4 fruit fly cellular contexts compared by ENCODE assay signal in the genomic region with DNA sequence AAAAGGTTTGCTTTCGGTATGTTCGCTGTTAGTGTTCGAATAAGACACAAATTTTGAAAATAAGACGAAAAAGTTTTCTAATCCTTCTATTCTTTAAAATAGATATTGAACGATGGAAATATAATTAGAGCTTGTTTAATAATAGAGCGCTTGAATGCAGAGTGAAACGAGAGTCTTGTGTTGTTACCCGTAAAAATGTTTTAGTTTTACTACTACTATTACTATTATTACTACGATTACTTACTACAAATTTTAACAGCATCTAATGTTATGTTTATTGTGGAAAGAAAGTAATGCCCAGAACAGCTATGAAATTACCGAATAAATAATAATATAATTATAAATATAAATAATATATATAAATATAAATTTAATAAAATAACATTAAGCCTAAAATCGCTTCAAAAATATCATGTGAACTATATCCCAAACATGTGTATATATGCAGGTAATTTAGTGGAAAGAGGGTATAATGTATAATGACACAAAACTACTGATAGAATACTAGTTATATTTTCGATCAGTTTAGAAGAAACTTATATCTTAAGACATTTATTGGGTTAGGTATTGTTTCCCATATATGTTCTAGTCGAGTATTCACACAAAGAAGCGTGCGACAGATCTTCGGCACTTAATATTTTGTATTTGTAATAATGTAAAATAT.
TF ChIP-seq lines count a peak whose summit lies in the region.

TSS of gene CG33941 (plus strand) at position 522 of the 664 bp plus-strand sequence.

- TF ChIP-seq CTCF in whole organism, embryonic (GFP tag; optimal IDR thresholded peaks at IDR 0.05; lab: Kevin White, UChicago): no peak

TF ChIP-seq in whole organism, adult, 20 proteins besides CTCF, POLR2A, EP300 and RAD21:
- TF ChIP-seq kay (GFP tag; lab: Kevin White, UChicago; ENCODE audit: borderline replicate concordance) (no peak), pad (GFP tag; optimal IDR thresholded peaks at IDR 0.05; lab: Kevin White, UChicago) (no peak), bab1 (GFP tag; optimal IDR thresholded peaks at IDR 0.05; lab: Kevin White, UChicago) (peak; percentile 20), CG7101 (tag; optimal IDR thresholded peaks at IDR 0.05; lab: Kevin White, UChicago) (peak; percentile 5)

TF ChIP-seq in whole organism, embryonic, 481 proteins besides CTCF, POLR2A, EP300 and RAD21:
- peak; percentile 28 for TF ChIP-seq MESR4 (GFP tag; optimal IDR thresholded peaks at IDR 0.05; lab: Kevin White, UChicago)
- TF ChIP-seq CG6765 (GFP tag; optimal IDR thresholded peaks at IDR 0.05; lab: Kevin White, UChicago): no peak
- peak; percentile 80 for TF ChIP-seq CG17802 (tag; optimal IDR thresholded peaks at IDR 0.05; lab: Kevin White, UChicago)
- TF ChIP-seq Dbx (GFP tag; IDR thresholded peaks at IDR 0.05; lab: Robert Waterston, UW): no peak
- TF ChIP-seq CG3838 (GFP tag; optimal IDR thresholded peaks at IDR 0.05; lab: Kevin White, UChicago): no peak
- peak; percentile 9 for TF ChIP-seq gem (tag; optimal IDR thresholded peaks at IDR 0.05; lab: Kevin White, UChicago)
- TF ChIP-seq BEAF-32 (GFP tag; optimal IDR thresholded peaks at IDR 0.05; lab: Kevin White, UChicago): peak; percentile 35
- peak; percentile 33; the same call in 1 of the 3 replicates for TF ChIP-seq CG17361 (GFP tag; IDR thresholded peaks at IDR 0.05; lab: Robert Waterston, UW)
- TF ChIP-seq mam (GFP tag; optimal IDR thresholded peaks at IDR 0.05; lab: Kevin White, UChicago): no peak
- peak; percentile 13 for TF ChIP-seq CG2712 (tag; optimal IDR thresholded peaks at IDR 0.05; lab: Kevin White, UChicago)
- TF ChIP-seq CG30020 (tag; optimal IDR thresholded peaks at IDR 0.05; lab: Kevin White, UChicago): peak; percentile 96
- no peak for TF ChIP-seq ERR (GFP tag; optimal IDR thresholded peaks at IDR 0.05; lab: Kevin White, UChicago)
- no peak for TF ChIP-seq CG2202 (tag; optimal IDR thresholded peaks at IDR 0.05; lab: Kevin White, UChicago)
- TF ChIP-seq CG1603 (tag; optimal IDR thresholded peaks at IDR 0.05; lab: Kevin White, UChicago): peak; percentile 57
- TF ChIP-seq Eip74EF (GFP tag; optimal IDR thresholded peaks at IDR 0.05; lab: Kevin White, UChicago): peak in 1 of 2 experiments; percentile 49
- no peak for TF ChIP-seq Antp (GFP tag; optimal IDR thresholded peaks at IDR 0.05; lab: Kevin White, UChicago)
- no peak for TF ChIP-seq CG3995 (GFP tag; optimal IDR thresholded peaks at IDR 0.05; lab: Kevin White, UChicago)
- TF ChIP-seq Hr3 (GFP tag; optimal IDR thresholded peaks at IDR 0.05; lab: Kevin White, UChicago): peak; percentile 19
- no peak for TF ChIP-seq fd64A (GFP tag; optimal IDR thresholded peaks at IDR 0.05; lab: Kevin White, UChicago)
- peak; percentile 93; the same call in 1 of the 2 replicates for TF ChIP-seq CG1024 (GFP tag; IDR thresholded peaks at IDR 0.05; lab: Robert Waterston, UW)
- peak; percentile 68; the same call in 2 of the 3 replicates for TF ChIP-seq CG7357 (GFP tag; IDR thresholded peaks at IDR 0.05; lab: Robert Waterston, UW)
- TF ChIP-seq lola (GFP tag; optimal IDR thresholded peaks at IDR 0.05; lab: Kevin White, UChicago): peak in 1 of 3 experiments; percentile 93
- TF ChIP-seq ssp (GFP tag; IDR thresholded peaks at IDR 0.05; lab: Robert Waterston, UW): peak; percentile 92
TF ChIP-seq in whole organism, embryonic: peak in this region for 14.

TF ChIP-seq in whole organism, prepupa, 60 proteins besides CTCF, POLR2A, EP300 and RAD21:
- TF ChIP-seq CG10669 (GFP tag; optimal IDR thresholded peaks at IDR 0.05; lab: Kevin White, UChicago) (no peak), Hr4 (GFP tag; optimal IDR thresholded peaks at IDR 0.05; lab: Kevin White, UChicago) (no peak), salr (GFP tag; optimal IDR thresholded peaks at IDR 0.05; lab: Kevin White, UChicago) (no peak), CG32006 (GFP tag; optimal IDR thresholded peaks at IDR 0.05; lab: Kevin White, UChicago) (no peak), CG3032 (tag; optimal IDR thresholded peaks at IDR 0.05; lab: Kevin White, UChicago) (peak; percentile 18), CG10631 (GFP tag; optimal IDR thresholded peaks at IDR 0.05; lab: Kevin White, UChicago) (peak; percentile 10), CG8632 (GFP tag; optimal IDR thresholded peaks at IDR 0.05; lab: Kevin White, UChicago) (no peak), esn (GFP tag; optimal IDR thresholded peaks at IDR 0.05; lab: Kevin White, UChicago) (peak; percentile 40), CG31627 (GFP tag; optimal IDR thresholded peaks at IDR 0.05; lab: Kevin White, UChicago) (no peak), CG7368 (GFP tag; optimal IDR thresholded peaks at IDR 0.05; lab: Kevin White, UChicago) (no peak), CG6792 (GFP tag; optimal IDR thresholded peaks at IDR 0.05; lab: Kevin White, UChicago) (no peak), vri (GFP tag; optimal IDR thresholded peaks at IDR 0.05; lab: Kevin White, UChicago) (no peak), CG9139 (GFP tag; optimal IDR thresholded peaks at IDR 0.05; lab: Kevin White, UChicago) (no peak), CG8319 (GFP tag; optimal IDR thresholded peaks at IDR 0.05; lab: Kevin White, UChicago) (no peak), pdm3 (GFP tag; optimal IDR thresholded peaks at IDR 0.05; lab: Kevin White, UChicago) (no peak)

TF ChIP-seq in whole organism, wandering third instar larva, 38 proteins besides CTCF, POLR2A, EP300 and RAD21:
- TF ChIP-seq Vsx2 (GFP tag; optimal IDR thresholded peaks at IDR 0.05; lab: Kevin White, UChicago; ENCODE audit: partially characterized antibody) (no peak), Myc (optimal IDR thresholded peaks at IDR 0.05; lab: Kevin White, UChicago) (peak; percentile 22), N (GFP tag; optimal IDR thresholded peaks at IDR 0.05; lab: Kevin White, UChicago) (peak; percentile 47)
